Fruit fly (Drosophila melanogaster) whole organism, embryonic: ENCODE measurements around the gene stumps.

Experiments used
- CG10543 ChIP-seq: fragments of 200-800 bp; sonication (Bioruptor generic); optimal IDR thresholded peaks from 3 replicates; lab custom pipeline; 2017; ENCODE audit warnings: missing biosample characterization, mild to moderate bottlenecking, missing genetic modification characterization, moderate library complexity
- CG11456 ChIP-seq: fragments of 200-800 bp; sonication (Bioruptor generic); IDR thresholded peaks from 3 replicates; pipeline ENCODE4 v1.3.6; 2022; ENCODE audit warnings: missing biosample characterization, missing genetic modification characterization
- CG11504 ChIP-seq: fragments of 200-800 bp; sonication (Bioruptor generic); optimal IDR thresholded peaks from 3 replicates; lab custom pipeline; 2019; ENCODE audit warnings: missing biosample characterization, mild to moderate bottlenecking, missing genetic modification characterization, moderate library complexity
- CG12219 ChIP-seq: fragments of 200-800 bp; sonication (Bioruptor generic); optimal IDR thresholded peaks from 3 replicates; lab custom pipeline; 2018; ENCODE audit warnings: missing biosample characterization, mild to moderate bottlenecking, missing genetic modification characterization
- CG12659 ChIP-seq: fragments of 200-800 bp; sonication (Bioruptor generic); optimal IDR thresholded peaks from 3 replicates; lab custom pipeline; 2017; ENCODE audit warnings: mild to moderate bottlenecking, missing biosample characterization, missing genetic modification reagents, missing genetic modification characterization
- CG15073 ChIP-seq: fragments of 200-800 bp; sonication (Bioruptor generic); optimal IDR thresholded peaks from 2 replicates; lab custom pipeline; 2016; ENCODE audit warnings: missing biosample characterization, missing genetic modification characterization
- CG15601 ChIP-seq: fragments of 200-800 bp; sonication (Bioruptor generic); optimal IDR thresholded peaks from 3 replicates; lab custom pipeline; 2019; ENCODE audit warnings: missing biosample characterization, mild to moderate bottlenecking, missing genetic modification characterization, moderate library complexity
- CG1603 ChIP-seq: fragments of 200-800 bp; sonication (Bioruptor generic); optimal IDR thresholded peaks from 2 replicates; lab custom pipeline; 2019; ENCODE audit warnings: missing biosample characterization, mild to moderate bottlenecking, missing genetic modification characterization, moderate library complexity
- CG17829 ChIP-seq: fragments of 200-800 bp; optimal IDR thresholded peaks from 2 replicates; lab custom pipeline; 2019; ENCODE audit warnings: missing biosample characterization, mild to moderate bottlenecking, missing genetic modification characterization, moderate library complexity
- CG17912 ChIP-seq: fragments of 200-800 bp; sonication (Bioruptor generic); optimal IDR thresholded peaks from 2 replicates; lab custom pipeline; 2018; ENCODE audit warnings: missing biosample characterization, mild to moderate bottlenecking, missing genetic modification characterization
- CG18599 ChIP-seq: fragments of 200-800 bp; sonication (Bioruptor generic); optimal IDR thresholded peaks from 3 replicates; lab custom pipeline; 2017; ENCODE audit warnings: missing biosample characterization, missing genetic modification characterization, mild to moderate bottlenecking, moderate library complexity, missing genetic modification reagents
- CG2120 ChIP-seq: fragments of 200-800 bp; sonication (Bioruptor generic); optimal IDR thresholded peaks from 3 replicates; lab custom pipeline; 2016; ENCODE audit warnings: missing biosample characterization, missing genetic modification characterization
- CG2202 ChIP-seq: fragments of 200-800 bp; sonication (Bioruptor generic); optimal IDR thresholded peaks from 2 replicates; lab custom pipeline; 2018; ENCODE audit warnings: missing biosample characterization, mild to moderate bottlenecking, missing genetic modification characterization
- CG2712 ChIP-seq: fragments of 200-800 bp; optimal IDR thresholded peaks from 3 replicates; lab custom pipeline; 2019; ENCODE audit warnings: missing biosample characterization, mild to moderate bottlenecking, missing genetic modification characterization, moderate library complexity
- CG3065 ChIP-seq: fragments of 200-800 bp; sonication (Bioruptor generic); optimal IDR thresholded peaks from 2 replicates; lab custom pipeline; 2016; ENCODE audit warnings: missing biosample characterization, missing genetic modification characterization
- CG31388 ChIP-seq: fragments of 200-800 bp; sonication (Bioruptor generic); optimal IDR thresholded peaks from 2 replicates; lab custom pipeline; 2016; ENCODE audit warnings: missing biosample characterization, missing genetic modification characterization
- CG34224 ChIP-seq: fragments of 200-800 bp; sonication (Bioruptor generic); IDR thresholded peaks from 3 replicates; pipeline ENCODE4 v1.3.6; 2022; ENCODE audit warnings: missing biosample characterization, missing genetic modification characterization; ENCODE audit not compliant: partially characterized antibody
- CG6765 ChIP-seq: fragments of 200-800 bp; sonication (Bioruptor generic); optimal IDR thresholded peaks from 3 replicates; lab custom pipeline; 2017; ENCODE audit warnings: missing biosample characterization, mild to moderate bottlenecking, missing genetic modification characterization
- CG7372 ChIP-seq: fragments of 200-800 bp; sonication (Bioruptor generic); IDR thresholded peaks from 2 replicates; pipeline ENCODE4 v1.3.6; 2022; ENCODE audit warnings: missing biosample characterization, missing genetic modification characterization
- CG7786 ChIP-seq: fragments of 200-800 bp; sonication (Bioruptor generic); optimal IDR thresholded peaks from 2 replicates; lab custom pipeline; 2016; ENCODE audit warnings: missing biosample characterization, missing genetic modification characterization
- Deaf1 ChIP-seq: fragments of 200-800 bp; optimal IDR thresholded peaks from 3 replicates; lab custom pipeline; 2019; ENCODE audit warnings: missing biosample characterization, mild to moderate bottlenecking, missing genetic modification characterization, moderate library complexity
- ERR ChIP-seq: fragments of 200-800 bp; sonication (Bioruptor generic); optimal IDR thresholded peaks from 2 replicates; lab custom pipeline; 2016; ENCODE audit warnings: missing biosample characterization, missing genetic modification characterization
- H15 ChIP-seq: fragments of 200-800 bp; sonication (Bioruptor generic); IDR thresholded peaks from 3 replicates; pipeline ENCODE4 v1.3.6; 2022; ENCODE audit warnings: missing biosample characterization, missing genetic modification characterization
- HmgD ChIP-seq: fragments of 200-800 bp; sonication (Bioruptor generic); optimal IDR thresholded peaks from 3 replicates; lab custom pipeline; 2016; ENCODE audit warnings: missing biosample characterization, missing genetic modification characterization
- Meics ChIP-seq: fragments of 200-800 bp; sonication (Bioruptor generic); optimal IDR thresholded peaks from 2 replicates; lab custom pipeline; 2017; ENCODE audit warnings: missing biosample characterization, mild to moderate bottlenecking, missing genetic modification characterization
- Nf-YC ChIP-seq: fragments of 200-800 bp; optimal IDR thresholded peaks from 3 replicates; lab custom pipeline; 2019; ENCODE audit warnings: missing biosample characterization, mild to moderate bottlenecking, missing genetic modification characterization, moderate library complexity
- Oli ChIP-seq: fragments of 200-800 bp; sonication (Bioruptor generic); optimal IDR thresholded peaks from 2 replicates; lab custom pipeline; 2018; ENCODE audit warnings: missing biosample characterization, mild to moderate bottlenecking, missing genetic modification characterization, moderate library complexity
- Opbp ChIP-seq: fragments of 200-800 bp; sonication (Bioruptor generic); IDR thresholded peaks from 3 replicates; pipeline ENCODE4 v1.3.6; 2022; ENCODE audit warnings: missing biosample characterization, missing genetic modification characterization; ENCODE audit not compliant: partially characterized antibody
- Side ChIP-seq: fragments of 200-800 bp; sonication (Bioruptor generic); optimal IDR thresholded peaks from 2 replicates; lab custom pipeline; 2016; ENCODE audit warnings: missing biosample characterization, missing genetic modification characterization
- Sin3A ChIP-seq: fragments of >200 bp; optimal IDR thresholded peaks from 2 replicates; lab custom pipeline; 2018
- bbx ChIP-seq: fragments of 200-800 bp; sonication (Bioruptor generic); IDR thresholded peaks from 2 replicates; pipeline ENCODE4 v1.3.6; 2022; ENCODE audit warnings: missing biosample characterization, missing genetic modification characterization; ENCODE audit not compliant: partially characterized antibody
- ci ChIP-seq: fragments of 200-800 bp; sonication (Bioruptor generic); IDR thresholded peaks from 3 replicates; pipeline ENCODE4 v1.3.6; 2022; ENCODE audit warnings: missing biosample characterization, missing genetic modification characterization
- dati ChIP-seq: fragments of 200-800 bp; sonication (Bioruptor generic); IDR thresholded peaks from 2 replicates; pipeline ENCODE4 v1.3.6; 2022; ENCODE audit warnings: missing biosample characterization, missing genetic modification characterization
- grn ChIP-seq: fragments of 200-800 bp; sonication (Bioruptor generic); optimal IDR thresholded peaks from 3 replicates; lab custom pipeline; 2017; ENCODE audit warnings: missing biosample characterization, missing genetic modification characterization
- h ChIP-seq: fragments of >200 bp; optimal IDR thresholded peaks from 2 replicates; lab custom pipeline; 2017
- inv ChIP-seq: fragments of 200-800 bp; sonication (Bioruptor generic); IDR thresholded peaks from 2 replicates; pipeline ENCODE4 v1.3.6; 2022; ENCODE audit warnings: missing biosample characterization, missing genetic modification characterization; ENCODE audit not compliant: partially characterized antibody
- kah ChIP-seq: fragments of 200-800 bp; sonication (Bioruptor generic); optimal IDR thresholded peaks from 2 replicates; lab custom pipeline; 2018; ENCODE audit warnings: missing biosample characterization, mild to moderate bottlenecking, missing genetic modification characterization
- nerfin-1 ChIP-seq: fragments of 200-800 bp; sonication (Bioruptor generic); optimal IDR thresholded peaks from 3 replicates; lab custom pipeline; 2019; ENCODE audit warnings: missing biosample characterization, mild to moderate bottlenecking, missing genetic modification characterization, moderate library complexity
- nmo ChIP-seq: fragments of 200-800 bp; sonication (Bioruptor generic); optimal IDR thresholded peaks from 2 replicates; lab custom pipeline; 2018; ENCODE audit warnings: missing biosample characterization, mild to moderate bottlenecking, missing genetic modification characterization, moderate library complexity
- pros ChIP-seq: fragments of 200-800 bp; sonication (Bioruptor generic); optimal IDR thresholded peaks from 3 replicates; lab custom pipeline; 2019; ENCODE audit warnings: missing biosample characterization, mild to moderate bottlenecking, missing genetic modification characterization, moderate library complexity
- pzg ChIP-seq: fragments of 200-800 bp; sonication (Bioruptor generic); optimal IDR thresholded peaks from 3 replicates; lab custom pipeline; 2018; ENCODE audit warnings: missing biosample characterization, mild to moderate bottlenecking, missing genetic modification characterization, moderate library complexity
- salm ChIP-seq: fragments of 200-800 bp; sonication (Bioruptor generic); optimal IDR thresholded peaks from 2 replicates; lab custom pipeline; 2018; ENCODE audit warnings: missing biosample characterization, mild to moderate bottlenecking, missing genetic modification characterization
- sna ChIP-seq: fragments of 200-800 bp; sonication (Bioruptor generic); IDR thresholded peaks from 2 replicates; pipeline ENCODE4 v1.3.6; 2022; ENCODE audit warnings: missing biosample characterization, missing genetic modification characterization; ENCODE audit not compliant: partially characterized antibody
- so ChIP-seq: fragments of 200-800 bp; sonication (Bioruptor generic); IDR thresholded peaks from 3 replicates; pipeline ENCODE4 v1.3.6; 2022; ENCODE audit warnings: missing biosample characterization, missing genetic modification characterization
- sqz ChIP-seq: fragments of 200-800 bp; sonication (Bioruptor generic); optimal IDR thresholded peaks from 3 replicates; lab custom pipeline; 2018; ENCODE audit warnings: missing biosample characterization, mild to moderate bottlenecking, missing genetic modification characterization
- sug ChIP-seq: fragments of 200-800 bp; optimal IDR thresholded peaks from 2 replicates; lab custom pipeline; 2019; ENCODE audit warnings: missing biosample characterization, mild to moderate bottlenecking, missing genetic modification characterization, moderate library complexity
- vvl ChIP-seq: fragments of 200-800 bp; sonication (Bioruptor generic); IDR thresholded peaks from 2 replicates; pipeline ENCODE4 v1.3.6; 2022; ENCODE audit warnings: missing biosample characterization, missing genetic modification characterization
- zen2 ChIP-seq: fragments of 200-800 bp; sonication (Bioruptor generic); IDR thresholded peaks from 3 replicates; pipeline ENCODE4 v1.3.6; 2022; ENCODE audit warnings: missing biosample characterization, missing genetic modification characterization; ENCODE audit not compliant: partially characterized antibody

Gene stumps

DNA sequence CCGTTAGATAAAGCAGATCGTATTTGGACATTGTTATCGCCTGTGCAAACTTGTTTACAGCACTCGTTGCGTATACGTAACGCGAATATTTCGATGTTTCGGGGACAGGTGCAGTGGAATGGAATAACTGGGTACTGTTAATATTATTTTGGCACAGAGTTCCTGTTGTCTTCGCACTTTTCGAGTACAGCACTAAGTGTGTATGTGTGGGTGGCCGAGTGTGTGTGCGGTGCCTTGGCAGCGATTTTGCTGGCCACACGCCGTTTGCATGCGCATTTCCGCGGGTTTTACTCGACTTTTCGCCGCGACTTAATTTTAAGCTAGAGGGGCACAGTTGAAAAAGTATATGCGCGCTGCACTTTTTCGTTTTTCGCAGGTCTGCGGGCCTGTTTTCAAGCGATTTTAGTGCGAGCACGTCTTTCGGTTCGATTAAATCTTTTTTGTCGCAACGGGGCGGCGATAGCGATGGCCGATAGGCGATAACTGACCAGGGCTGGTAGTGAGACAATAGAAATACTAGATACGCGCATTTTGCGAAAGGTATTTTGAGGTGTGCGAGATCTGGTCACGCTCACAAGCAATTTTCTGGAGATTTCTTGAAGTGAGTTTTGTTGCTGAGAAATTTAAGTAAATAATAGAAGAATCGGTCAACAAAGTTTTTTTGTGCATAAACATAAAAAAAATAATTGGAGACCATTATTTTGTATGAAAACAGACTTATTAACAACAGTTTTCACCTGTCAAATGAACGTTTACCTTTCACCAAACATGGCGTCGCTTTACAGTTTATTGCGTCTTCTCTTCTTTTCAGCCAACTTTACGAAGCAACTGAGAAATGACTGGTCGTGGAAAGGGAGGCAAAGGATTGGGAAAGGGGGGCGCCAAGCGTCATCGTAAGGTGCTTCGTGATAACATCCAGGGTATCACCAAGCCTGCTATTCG, 48.5 kb downstream of the stumps start, which contains the start of the genes put and His4r (continued):
- TF ChIP-seq HmgD (peak; percentile 74), inv (GFP tag; lab: Robert Waterston, UW) (peak; percentile 44; the same call in 1 of the 2 replicates), CG12659 (peak; percentile 81), CG7786 (GFP tag; lab: Kevin White, UChicago) (peak; percentile 18), vvl (GFP tag; lab: Robert Waterston, UW) (peak; percentile 50), Meics (GFP tag; lab: Kevin White, UChicago) (peak; percentile 48), bbx (GFP tag; lab: Robert Waterston, UW) (peak; percentile 62), sug (peak; percentile 3), ci (GFP tag; lab: Robert Waterston, UW) (peak; percentile 46; the same call in 1 of the 3 replicates), CG6765 (GFP tag; lab: Kevin White, UChicago) (peak; percentile 10), Deaf1 (tag; lab: Kevin White, UChicago) (peak; percentile 51), CG2712 (tag; lab: Kevin White, UChicago) (peak; percentile 40), CG10543 (GFP tag; lab: Kevin White, UChicago) (peak; percentile 50), pros (peak; percentile 13), nmo (peak; percentile 59), h (lab: Kevin White, UChicago) (no peak), CG11504 (peak; percentile 58), CG18599 (GFP tag; lab: Kevin White, UChicago) (peak; percentile 28), H15 (GFP tag; lab: Robert Waterston, UW) (no peak), CG2202 (tag; lab: Kevin White, UChicago) (peak; percentile 14), CG2120 (GFP tag; lab: Kevin White, UChicago) (peak; percentile 38), CG1603 (peak; percentile 81), dati (GFP tag; lab: Robert Waterston, UW) (no peak), Oli (tag; lab: Kevin White, UChicago) (no peak), grn (GFP tag; lab: Kevin White, UChicago) (peak; percentile 78), so (GFP tag; lab: Robert Waterston, UW) (0 out of 3 replicates have a peak, but pooled peaks have one; percentile 45), sqz (GFP tag; lab: Kevin White, UChicago) (peak; percentile 47), CG12219 (GFP tag; lab: Kevin White, UChicago) (no peak), salm (tag; lab: Kevin White, UChicago) (no peak), CG17829 (tag; lab: Kevin White, UChicago) (peak; percentile 67), kah (GFP tag; lab: Kevin White, UChicago) (peak; percentile 20), Nf-YC (tag; lab: Kevin White, UChicago) (peak; percentile 30), Opbp (GFP tag; lab: Robert Waterston, UW) (peak; percentile 78), Sin3A (peak; percentile 74), CG17912 (GFP tag; lab: Kevin White, UChicago) (peak; percentile 40), CG3065 (GFP tag; lab: Kevin White, UChicago) (no peak), zen2 (GFP tag; lab: Robert Waterston, UW) (no peak), CG7372 (GFP tag; lab: Robert Waterston, UW) (peak; percentile 29; the same call in 1 of the 2 replicates), CG11456 (GFP tag; lab: Robert Waterston, UW) (no peak), ERR (GFP tag; lab: Kevin White, UChicago) (peak; percentile 31), Side (peak; percentile 31), CG15073 (GFP tag; lab: Kevin White, UChicago) (no peak), CG15601 (tag; lab: Kevin White, UChicago) (peak; percentile 41), nerfin-1 (peak; percentile 28), CG31388 (GFP tag; lab: Kevin White, UChicago) (no peak), sna (peak; percentile 48; the same call in 1 of the 2 replicates), pzg (GFP tag; lab: Kevin White, UChicago) (peak; percentile 95), CG34224 (GFP tag; lab: Robert Waterston, UW) (peak; percentile 27; the same call in 1 of the 3 replicates)
